Fruit fly (Drosophila melanogaster) whole organism, wandering third instar larva: Measurements from ENCODE around the gene CG33271.

Experiments used
- Abd-B ChIP-seq: fragments of >200 bp; optimal IDR thresholded peaks from 2 replicates; lab custom pipeline; 2017; ENCODE audit warnings: missing biosample characterization, missing genetic modification characterization
- CG32264 ChIP-seq: fragments of 200-800 bp; sonication (Bioruptor generic); optimal IDR thresholded peaks from 2 replicates; lab custom pipeline; 2016; ENCODE audit warnings: missing biosample characterization, missing genetic modification characterization
- CG9705 ChIP-seq: fragments of 200-800 bp; sonication (Bioruptor generic); optimal IDR thresholded peaks from 2 replicates; lab custom pipeline; 2018; ENCODE audit warnings: missing biosample characterization, mild to moderate bottlenecking, missing genetic modification characterization
- Dfd ChIP-seq: fragments of >200 bp; optimal IDR thresholded peaks from 2 replicates; lab custom pipeline; 2017; ENCODE audit warnings: missing biosample characterization, missing genetic modification characterization
- Dif ChIP-seq: fragments of 200-275, 200-300 bp; sonication (Bioruptor generic); optimal IDR thresholded peaks from 2 replicates; lab custom pipeline; 2018; ENCODE audit warnings: missing biosample characterization, missing genetic modification characterization; ENCODE audit not compliant: partially characterized antibody
- GATAd ChIP-seq: sonication (Bioruptor generic); optimal IDR thresholded peaks from 2 replicates; lab custom pipeline; 2016; ENCODE audit warnings: missing biosample characterization, missing genetic modification characterization
- HLH106 ChIP-seq: fragments of 200-800 bp; optimal IDR thresholded peaks from 3 replicates; lab custom pipeline; 2019; ENCODE audit warnings: missing biosample characterization, mild to moderate bottlenecking, missing genetic modification characterization, moderate library complexity
- Hnf4 ChIP-seq: fragments of 200-800 bp; sonication (Bioruptor generic); optimal IDR thresholded peaks from 2 replicates; lab custom pipeline; 2016; ENCODE audit warnings: missing biosample characterization, mild to moderate bottlenecking, missing genetic modification characterization
- Jra ChIP-seq: sonication (Bioruptor generic); optimal IDR thresholded peaks from 2 replicates; lab custom pipeline; 2016; ENCODE audit warnings: missing biosample characterization, missing genetic modification characterization
- Mio ChIP-seq: sonication (Bioruptor generic); optimal IDR thresholded peaks from 2 replicates; lab custom pipeline; 2016; ENCODE audit warnings: missing biosample characterization, missing genetic modification characterization
- Myc ChIP-seq: fragments of >200 bp; optimal IDR thresholded peaks from 2 replicates; lab custom pipeline; 2017
- N ChIP-seq: fragments of >200 bp; optimal IDR thresholded peaks from 2 replicates; lab custom pipeline; 2018; ENCODE audit warnings: missing biosample characterization, missing external identifiers, missing genetic modification characterization
- OdsH ChIP-seq: fragments of 200-800 bp; sonication (Bioruptor generic); optimal IDR thresholded peaks from 2 replicates; lab custom pipeline; 2016; ENCODE audit warnings: missing biosample characterization, mild to moderate bottlenecking, missing genetic modification characterization
- Rel ChIP-seq, 2 experiments: fragments of 200-800 bp; sonication (Bioruptor generic) in 1 of 2; optimal IDR thresholded peaks; 2 replicates in 1 of 2; 3 replicates in 1 of 2; lab custom pipeline; 2016 to 2019; ENCODE audit warnings: mild to moderate bottlenecking in 2 of 2, missing biosample characterization in 2 of 2, missing genetic modification characterization in 2 of 2, moderate library complexity in 1 of 2
- Sp1 ChIP-seq: fragments of 200-800 bp; sonication (Bioruptor generic); optimal IDR thresholded peaks from 3 replicates; lab custom pipeline; 2019; ENCODE audit warnings: missing biosample characterization, mild to moderate bottlenecking, missing genetic modification characterization, moderate library complexity
- br ChIP-seq: fragments of 200-800 bp; sonication (Bioruptor generic); optimal IDR thresholded peaks from 2 replicates; lab custom pipeline; 2016; ENCODE audit warnings: missing biosample characterization, missing genetic modification characterization
- brk ChIP-seq: fragments of 200-800 bp; sonication (Bioruptor generic); optimal IDR thresholded peaks from 2 replicates; lab custom pipeline; 2016; ENCODE audit warnings: missing biosample characterization, mild to moderate bottlenecking, missing genetic modification characterization
- dl ChIP-seq, 2 experiments: fragments of 175-275, 200-275 bp in 1 of 2; fragments of 200-275 bp in 1 of 2; sonication (Bioruptor generic); optimal IDR thresholded peaks; lab custom pipeline; 2018; ENCODE audit warnings: mild to moderate bottlenecking in 2 of 2, missing biosample characterization in 2 of 2, missing genetic modification characterization in 2 of 2, moderate library complexity in 2 of 2; ENCODE audit not compliant: partially characterized antibody in 2 of 2, insufficient read depth in 1 of 2
- dmrt93B ChIP-seq: fragments of 200-800 bp; sonication (Bioruptor generic); optimal IDR thresholded peaks from 2 replicates; lab custom pipeline; 2018; ENCODE audit warnings: missing biosample characterization, mild to moderate bottlenecking, missing genetic modification characterization
- dsf ChIP-seq: sonication (Bioruptor generic); optimal IDR thresholded peaks from 2 replicates; lab custom pipeline; 2016; ENCODE audit warnings: missing biosample characterization, missing genetic modification characterization, borderline replicate concordance
- ey ChIP-seq: fragments of 200-800 bp; sonication (Bioruptor generic); optimal IDR thresholded peaks from 2 replicates; lab custom pipeline; 2016; ENCODE audit warnings: missing biosample characterization, missing genetic modification characterization
- foxo ChIP-seq, 2 experiments: fragments of 200-800 bp; sonication (Bioruptor generic); optimal IDR thresholded peaks; 2 replicates in 1 of 2; 3 replicates in 1 of 2; lab custom pipeline; 2016 to 2017; ENCODE audit warnings: missing biosample characterization in 2 of 2, missing genetic modification characterization in 2 of 2
- fru ChIP-seq: fragments of 200-800 bp; sonication (Bioruptor generic); optimal IDR thresholded peaks from 3 replicates; lab custom pipeline; 2016; ENCODE audit warnings: missing biosample characterization, mild to moderate bottlenecking, missing genetic modification characterization
- h ChIP-seq: fragments of 200-800 bp; sonication (Bioruptor generic); optimal IDR thresholded peaks from 3 replicates; lab custom pipeline; 2016; ENCODE audit warnings: missing biosample characterization, mild to moderate bottlenecking, missing genetic modification characterization
- lola ChIP-seq: fragments of >200 bp; optimal IDR thresholded peaks from 2 replicates; lab custom pipeline; 2017; ENCODE audit warnings: missing biosample characterization, missing genetic modification characterization
- pan ChIP-seq: fragments of >200 bp; optimal IDR thresholded peaks from 2 replicates; lab custom pipeline; 2017
- psq ChIP-seq: fragments of 200-800 bp; sonication (Bioruptor generic); optimal IDR thresholded peaks from 3 replicates; lab custom pipeline; 2017; ENCODE audit warnings: missing biosample characterization, mild to moderate bottlenecking, missing genetic modification characterization, moderate library complexity
- rgr ChIP-seq: fragments of 200-800 bp; sonication (Bioruptor generic); optimal IDR thresholded peaks from 3 replicates; lab custom pipeline; 2016; ENCODE audit warnings: missing biosample characterization, mild to moderate bottlenecking, missing genetic modification characterization
- sage ChIP-seq: fragments of 200-800 bp; sonication (Bioruptor generic); optimal IDR thresholded peaks from 2 replicates; lab custom pipeline; 2016; ENCODE audit warnings: missing biosample characterization, mild to moderate bottlenecking, missing genetic modification characterization
- sv ChIP-seq: fragments of 200-800 bp; sonication (Bioruptor generic); optimal IDR thresholded peaks from 3 replicates; lab custom pipeline; 2016; ENCODE audit warnings: missing biosample characterization, missing genetic modification characterization
- tai ChIP-seq: sonication (Bioruptor generic); optimal IDR thresholded peaks from 2 replicates; lab custom pipeline; 2016; ENCODE audit warnings: missing biosample characterization, missing genetic modification characterization
- usp ChIP-seq: fragments of >200 bp; optimal IDR thresholded peaks from 2 replicates; lab custom pipeline; 2017; ENCODE audit warnings: missing biosample characterization, missing genetic modification characterization
- woc ChIP-seq: sonication (Bioruptor generic); optimal IDR thresholded peaks from 2 replicates; lab custom pipeline; 2016; ENCODE audit warnings: missing biosample characterization, mild to moderate bottlenecking, missing genetic modification characterization

Gene CG33271

dm6 chr3L:11549432-11549831, 27.9 kb downstream of the CG33271 start:
- TF ChIP-seq usp (GFP tag; lab: Kevin White, UChicago) (no peak), foxo (GFP tag; optimal IDR thresholded peaks at IDR 0.05; lab: Kevin White, UChicago) (no peak), HLH106 (tag; lab: Kevin White, UChicago) (no peak), Mio (GFP tag; lab: Kevin White, UChicago) (no peak), N (GFP tag; lab: Kevin White, UChicago) (no peak), pan (lab: Kevin White, UChicago) (no peak), dsf (no peak), Dif (GFP tag; lab: Kevin White, UChicago) (no peak), Dfd (GFP tag; lab: Kevin White, UChicago) (no peak)

- TF ChIP-seq psq (GFP tag; lab: Kevin White, UChicago) (no peak), Dif (GFP tag; lab: Kevin White, UChicago) (no peak), CG32264 (GFP tag; lab: Kevin White, UChicago) (no peak), h (GFP tag; lab: Kevin White, UChicago) (no peak), dl (GFP tag; optimal IDR thresholded peaks at IDR 0.05; lab: Kevin White, UChicago; ENCODE audit: insufficient read depth in 1 of 2, partially characterized antibody in 2 of 2) (no peak)
Measured at dm6 chr3L:11548009-11548408, 29.3 kb downstream of the CG33271 start.

- TF ChIP-seq Jra: no peak
- TF ChIP-seq dmrt93B: no peak
- no peak for TF ChIP-seq GATAd (GFP tag; lab: Kevin White, UChicago)
- no peak for TF ChIP-seq psq (GFP tag; lab: Kevin White, UChicago)
- no peak for TF ChIP-seq Rel (GFP tag; optimal IDR thresholded peaks at IDR 0.05; lab: Kevin White, UChicago)
- TF ChIP-seq Rel (tag; optimal IDR thresholded peaks at IDR 0.05; lab: Kevin White, UChicago): no peak
- TF ChIP-seq CG32264 (GFP tag; lab: Kevin White, UChicago): no peak
- no peak for TF ChIP-seq Dif (GFP tag; lab: Kevin White, UChicago)
- no peak for TF ChIP-seq CG9705 (GFP tag; lab: Kevin White, UChicago)
- no peak for TF ChIP-seq Sp1 (GFP tag; lab: Kevin White, UChicago)
Measured at dm6 chr3L:11547302-11547994, 29.8 kb downstream of the CG33271 start.

DNA sequence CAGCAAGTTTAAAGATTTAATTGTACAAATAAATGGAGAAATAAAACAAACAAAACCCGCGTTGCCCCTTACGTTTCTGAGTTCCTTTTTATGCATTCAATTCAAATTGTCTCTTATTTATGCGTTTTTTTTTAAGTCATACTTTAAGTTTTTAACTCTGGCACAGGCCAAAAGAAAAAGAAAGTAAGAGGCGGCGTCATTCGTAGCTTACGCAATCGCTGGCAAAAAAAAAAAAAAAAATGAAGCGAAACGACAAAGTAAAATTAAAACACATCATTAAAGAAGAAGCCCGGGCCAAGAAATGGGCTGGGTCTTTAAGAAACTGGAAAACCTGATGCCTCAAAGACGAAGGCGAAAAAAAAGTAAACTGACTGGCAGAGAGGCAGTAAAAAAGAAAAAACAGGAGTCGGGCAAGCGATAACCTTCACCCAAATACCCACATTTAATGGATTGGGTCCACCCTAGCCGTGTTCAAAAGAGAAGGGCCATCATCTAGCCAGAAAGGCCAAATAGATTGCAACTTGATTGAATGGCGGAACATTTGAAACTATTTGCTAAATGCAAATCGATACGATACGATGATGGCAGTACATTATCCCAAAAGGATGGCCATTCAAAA, 33.5 kb downstream of the CG33271 start:
- TF ChIP-seq sv (GFP tag; lab: Kevin White, UChicago) (no peak), Rel (GFP tag; optimal IDR thresholded peaks at IDR 0.05; lab: Kevin White, UChicago) (no peak), Rel (tag; optimal IDR thresholded peaks at IDR 0.05; lab: Kevin White, UChicago) (no peak), CG32264 (GFP tag; lab: Kevin White, UChicago) (no peak), Abd-B (GFP tag; lab: Kevin White, UChicago) (no peak), N (GFP tag; lab: Kevin White, UChicago) (no peak), br (no peak), Dfd (GFP tag; lab: Kevin White, UChicago) (no peak), HLH106 (tag; lab: Kevin White, UChicago) (no peak), GATAd (GFP tag; lab: Kevin White, UChicago) (no peak), pan (lab: Kevin White, UChicago) (no peak), psq (GFP tag; lab: Kevin White, UChicago) (no peak), Myc (lab: Kevin White, UChicago) (no peak), woc (GFP tag; lab: Kevin White, UChicago) (no peak), fru (GFP tag; lab: Kevin White, UChicago) (no peak), Jra (no peak), foxo (GFP tag; optimal IDR thresholded peaks at IDR 0.05; lab: Kevin White, UChicago) (no peak), dmrt93B (no peak)

dm6 chr3L:11542948-11543347, 34.3 kb downstream of the CG33271 start:
- TF ChIP-seq sage (GFP tag; lab: Kevin White, UChicago): no peak
- no peak for TF ChIP-seq OdsH (GFP tag; lab: Kevin White, UChicago)
- no peak for TF ChIP-seq lola (GFP tag; lab: Kevin White, UChicago)
- TF ChIP-seq GATAd (GFP tag; lab: Kevin White, UChicago): no peak
- TF ChIP-seq ey (GFP tag; lab: Kevin White, UChicago): no peak
- TF ChIP-seq brk (GFP tag; lab: Kevin White, UChicago): no peak
- no peak for TF ChIP-seq tai (GFP tag; lab: Kevin White, UChicago)
- TF ChIP-seq h (GFP tag; lab: Kevin White, UChicago): no peak
- no peak for TF ChIP-seq woc (GFP tag; lab: Kevin White, UChicago)
- no peak for TF ChIP-seq sv (GFP tag; lab: Kevin White, UChicago)
- TF ChIP-seq Hnf4 (GFP tag; lab: Kevin White, UChicago): no peak
- no peak for TF ChIP-seq N (GFP tag; lab: Kevin White, UChicago)
- no peak for TF ChIP-seq psq (GFP tag; lab: Kevin White, UChicago)
- TF ChIP-seq rgr: no peak
- TF ChIP-seq Dif (GFP tag; lab: Kevin White, UChicago): no peak
